Fruit fly (Drosophila melanogaster): ENCODE measurements around the gene CG13455.

dm6 chr3L:15537916-15538581 is 41.7 kb downstream of the CG13455 start:
- TF ChIP-seq fd96Ca (GFP tag; IDR thresholded peaks at IDR 0.05) = no peak; the same call in 2 of the 3 replicates
- TF ChIP-seq CG8301 (tag; optimal IDR thresholded peaks at IDR 0.05) = peak; percentile 73
- no peak for TF ChIP-seq rn (GFP tag; IDR thresholded peaks at IDR 0.05)
- peak; percentile 73 for TF ChIP-seq Pif1A (GFP tag; optimal IDR thresholded peaks at IDR 0.05)
- TF ChIP-seq EcR (GFP tag; optimal IDR thresholded peaks at IDR 0.05) = peak; percentile 37
- peak; percentile 75 for TF ChIP-seq CG32121 (GFP tag; IDR thresholded peaks at IDR 0.05)
- TF ChIP-seq CG14655 (GFP tag; optimal IDR thresholded peaks at IDR 0.05) = peak; percentile 83
